Fruit fly (Drosophila melanogaster) whole organism, embryonic: ENCODE data around the gene dsf.

Experiments used
- ATbp ChIP-seq: fragments of 200-800 bp; sonication (Bioruptor generic); optimal IDR thresholded peaks from 2 replicates; lab custom pipeline; 2017; ENCODE audit warnings: missing biosample characterization, mild to moderate bottlenecking, missing genetic modification characterization, missing genetic modification reagents
- CG1024 ChIP-seq: fragments of 200-800 bp; sonication (Bioruptor generic); IDR thresholded peaks from 2 replicates; pipeline ENCODE4 v1.3.6; 2022; ENCODE audit warnings: missing biosample characterization, missing genetic modification characterization
- CG11093 ChIP-seq: fragments of 200-800 bp; sonication (Bioruptor generic); IDR thresholded peaks from 3 replicates; pipeline ENCODE4 v1.3.6; 2022; ENCODE audit warnings: missing biosample characterization, missing genetic modification characterization
- CG11504 ChIP-seq: fragments of 200-800 bp; sonication (Bioruptor generic); optimal IDR thresholded peaks from 3 replicates; lab custom pipeline; 2019; ENCODE audit warnings: missing biosample characterization, mild to moderate bottlenecking, missing genetic modification characterization, moderate library complexity
- CG12744 ChIP-seq: fragments of 200-800 bp; sonication (Bioruptor generic); optimal IDR thresholded peaks from 2 replicates; lab custom pipeline; 2016; ENCODE audit warnings: missing biosample characterization, missing genetic modification characterization
- CG13424 ChIP-seq: fragments of 200-800 bp; sonication (Bioruptor generic); optimal IDR thresholded peaks from 2 replicates; lab custom pipeline; 2019; ENCODE audit warnings: missing biosample characterization, mild to moderate bottlenecking, missing genetic modification characterization, moderate library complexity
- CG13624 ChIP-seq: fragments of 200-800 bp; sonication (Bioruptor generic); optimal IDR thresholded peaks from 2 replicates; lab custom pipeline; 2016; ENCODE audit warnings: missing biosample characterization, missing genetic modification characterization
- CG13894 ChIP-seq: fragments of 200-800 bp; sonication (Bioruptor generic); optimal IDR thresholded peaks from 3 replicates; lab custom pipeline; 2018; ENCODE audit warnings: missing biosample characterization, mild to moderate bottlenecking, missing genetic modification characterization, moderate library complexity
- CG18599 ChIP-seq: fragments of 200-800 bp; sonication (Bioruptor generic); optimal IDR thresholded peaks from 3 replicates; lab custom pipeline; 2017; ENCODE audit warnings: missing biosample characterization, missing genetic modification characterization, mild to moderate bottlenecking, moderate library complexity, missing genetic modification reagents
- CG31224 ChIP-seq: fragments of 200-800 bp; sonication (Bioruptor generic); IDR thresholded peaks from 2 replicates; pipeline ENCODE4 v1.3.6; 2022; ENCODE audit warnings: missing biosample characterization, missing genetic modification characterization
- CG33557 ChIP-seq: fragments of 200-800 bp; sonication (Bioruptor generic); optimal IDR thresholded peaks from 2 replicates; lab custom pipeline; 2019; ENCODE audit warnings: missing biosample characterization, mild to moderate bottlenecking, missing genetic modification characterization, moderate library complexity
- CG34224 ChIP-seq: fragments of 200-800 bp; sonication (Bioruptor generic); IDR thresholded peaks from 3 replicates; pipeline ENCODE4 v1.3.6; 2022; ENCODE audit warnings: missing biosample characterization, missing genetic modification characterization; ENCODE audit not compliant: partially characterized antibody
- CG3995 ChIP-seq: fragments of 200-800 bp; sonication (Bioruptor generic); optimal IDR thresholded peaks from 3 replicates; lab custom pipeline; 2016; ENCODE audit warnings: missing biosample characterization, missing genetic modification characterization
- CG4282 ChIP-seq: fragments of 200-800 bp; sonication (Bioruptor generic); optimal IDR thresholded peaks from 2 replicates; lab custom pipeline; 2016; ENCODE audit warnings: missing biosample characterization, missing genetic modification characterization
- CG6254 ChIP-seq: fragments of 200-800 bp; sonication (Bioruptor generic); optimal IDR thresholded peaks from 3 replicates; lab custom pipeline; 2017; ENCODE audit warnings: mild to moderate bottlenecking, missing biosample characterization, missing genetic modification reagents, missing genetic modification characterization
- CG6854 ChIP-seq: fragments of 200-800 bp; sonication (Bioruptor generic); optimal IDR thresholded peaks from 3 replicates; lab custom pipeline; 2017; ENCODE audit warnings: missing biosample characterization, mild to moderate bottlenecking, missing genetic modification characterization
- CG7372 ChIP-seq: fragments of 200-800 bp; sonication (Bioruptor generic); IDR thresholded peaks from 2 replicates; pipeline ENCODE4 v1.3.6; 2022; ENCODE audit warnings: missing biosample characterization, missing genetic modification characterization
- CG7786 ChIP-seq: fragments of 200-800 bp; sonication (Bioruptor generic); optimal IDR thresholded peaks from 2 replicates; lab custom pipeline; 2016; ENCODE audit warnings: missing biosample characterization, missing genetic modification characterization
- CG7839 ChIP-seq: fragments of 200-800 bp; sonication (Bioruptor generic); optimal IDR thresholded peaks from 3 replicates; lab custom pipeline; 2018; ENCODE audit warnings: missing biosample characterization, mild to moderate bottlenecking, missing genetic modification characterization, moderate library complexity
- CG9215 ChIP-seq: fragments of 200-800 bp; sonication (Bioruptor generic); IDR thresholded peaks from 2 replicates; pipeline ENCODE4 v1.3.6; 2022; ENCODE audit warnings: missing biosample characterization, missing genetic modification characterization
- D ChIP-seq, 2 experiments: fragments of 200-800 bp in 1 of 2; fragments of >200 bp in 1 of 2; sonication (Bioruptor generic) in 1 of 2; optimal IDR thresholded peaks; 2 replicates in 1 of 2; 3 replicates in 1 of 2; lab custom pipeline; 2017; ENCODE audit warnings: mild to moderate bottlenecking in 1 of 2, missing biosample characterization in 1 of 2, missing genetic modification characterization in 1 of 2, missing genetic modification reagents in 1 of 2
- Dref ChIP-seq: fragments of 200-800 bp; sonication (Bioruptor generic); IDR thresholded peaks from 2 replicates; pipeline ENCODE4 v1.3.6; 2022; ENCODE audit warnings: missing biosample characterization, missing genetic modification characterization
- Ets97D ChIP-seq: fragments of 200-800 bp; sonication (Bioruptor generic); optimal IDR thresholded peaks from 3 replicates; lab custom pipeline; 2016; ENCODE audit warnings: missing biosample characterization, missing genetic modification characterization
- HHEX ChIP-seq: fragments of 200-800 bp; sonication (Bioruptor generic); optimal IDR thresholded peaks from 3 replicates; lab custom pipeline; 2017; ENCODE audit warnings: missing biosample characterization, mild to moderate bottlenecking, missing genetic modification characterization, missing genetic modification reagents
- HLHmδ ChIP-seq: fragments of 200-800 bp; sonication (Bioruptor generic); optimal IDR thresholded peaks from 2 replicates; lab custom pipeline; 2018; ENCODE audit warnings: missing biosample characterization, mild to moderate bottlenecking, missing genetic modification characterization, moderate library complexity
- HmgZ ChIP-seq: fragments of 200-800 bp; sonication (Bioruptor generic); optimal IDR thresholded peaks from 2 replicates; lab custom pipeline; 2018; ENCODE audit warnings: missing biosample characterization, mild to moderate bottlenecking, missing genetic modification characterization
- Hr51 ChIP-seq, 2 experiments: fragments of 200-800 bp; sonication (Bioruptor generic); optimal IDR thresholded peaks; 2 replicates in 1 of 2; 3 replicates in 1 of 2; lab custom pipeline; 2016 to 2018; ENCODE audit warnings: missing biosample characterization in 2 of 2, missing genetic modification characterization in 2 of 2, mild to moderate bottlenecking in 1 of 2, moderate library complexity in 1 of 2
- Myb ChIP-seq: fragments of 200-800 bp; sonication (Bioruptor generic); optimal IDR thresholded peaks from 2 replicates; lab custom pipeline; 2016; ENCODE audit warnings: missing biosample characterization, missing genetic modification characterization
- NC2α ChIP-seq: fragments of 200-800 bp; sonication (Bioruptor generic); optimal IDR thresholded peaks from 2 replicates; lab custom pipeline; 2016; ENCODE audit warnings: missing biosample characterization, missing genetic modification characterization
- NK7.1 ChIP-seq: fragments of 200-800 bp; sonication (Bioruptor generic); optimal IDR thresholded peaks from 3 replicates; lab custom pipeline; 2016; ENCODE audit warnings: missing biosample characterization, missing genetic modification characterization
- Nf-YC ChIP-seq: fragments of 200-800 bp; optimal IDR thresholded peaks from 3 replicates; lab custom pipeline; 2019; ENCODE audit warnings: missing biosample characterization, mild to moderate bottlenecking, missing genetic modification characterization, moderate library complexity
- Oli ChIP-seq: fragments of 200-800 bp; sonication (Bioruptor generic); optimal IDR thresholded peaks from 2 replicates; lab custom pipeline; 2018; ENCODE audit warnings: missing biosample characterization, mild to moderate bottlenecking, missing genetic modification characterization, moderate library complexity
- Pdp1 ChIP-seq, 2 experiments: fragments of 200-800 bp; sonication (Bioruptor generic); optimal IDR thresholded peaks; 3 replicates each; lab custom pipeline; 2016; ENCODE audit warnings: missing biosample characterization in 2 of 2, missing genetic modification characterization in 2 of 2, mild to moderate bottlenecking in 1 of 2, moderate library complexity in 1 of 2
- Sry-β ChIP-seq: fragments of 200-800 bp; sonication (Bioruptor generic); optimal IDR thresholded peaks from 2 replicates; lab custom pipeline; 2018; ENCODE audit warnings: missing biosample characterization, mild to moderate bottlenecking, missing genetic modification characterization, moderate library complexity
- Sry-δ ChIP-seq: fragments of 200-800 bp; sonication (Bioruptor generic); optimal IDR thresholded peaks from 2 replicates; lab custom pipeline; 2016; ENCODE audit warnings: missing biosample characterization, missing genetic modification characterization
- Tbp ChIP-seq: fragments of >200 bp; optimal IDR thresholded peaks from 2 replicates; lab custom pipeline; 2018; ENCODE audit warnings: missing biosample characterization, missing genetic modification characterization
- Xbp1 ChIP-seq: fragments of 200-800 bp; sonication (Bioruptor generic); optimal IDR thresholded peaks from 3 replicates; lab custom pipeline; 2016; ENCODE audit warnings: missing biosample characterization, mild to moderate bottlenecking, missing genetic modification characterization
- amos ChIP-seq: fragments of 200-800 bp; sonication (Bioruptor generic); IDR thresholded peaks from 2 replicates; pipeline ENCODE4 v1.3.6; 2022; ENCODE audit warnings: missing biosample characterization, missing genetic modification characterization; ENCODE audit not compliant: partially characterized antibody
- btn ChIP-seq: fragments of 200-800 bp; sonication (Bioruptor generic); optimal IDR thresholded peaks from 2 replicates; lab custom pipeline; 2016; ENCODE audit warnings: missing biosample characterization, missing genetic modification characterization
- chm ChIP-seq: fragments of 200-800 bp; sonication (Bioruptor generic); IDR thresholded peaks from 2 replicates; pipeline ENCODE4 v1.3.6; 2022; ENCODE audit warnings: missing biosample characterization, missing genetic modification characterization
- croc ChIP-seq: fragments of 200-800 bp; sonication (Bioruptor generic); conservative IDR thresholded peaks from 3 replicates; pipeline ENCODE4 v1.3.6; 2022; ENCODE audit warnings: missing biosample characterization, missing genetic modification characterization
- fd96Cb ChIP-seq: fragments of 200-800 bp; sonication (Bioruptor generic); optimal IDR thresholded peaks from 2 replicates; lab custom pipeline; 2018; ENCODE audit warnings: missing biosample characterization, mild to moderate bottlenecking, missing genetic modification characterization, moderate library complexity
- her ChIP-seq: fragments of 200-800 bp; sonication (Bioruptor generic); optimal IDR thresholded peaks from 2 replicates; lab custom pipeline; 2016; ENCODE audit warnings: missing biosample characterization, missing genetic modification characterization
- pan ChIP-seq, 4 experiments: fragments of >200 bp in 3 of 4; fragments of 200-800 bp in 1 of 4; sonication (Bioruptor generic) in 1 of 4; optimal IDR thresholded peaks in 3 of 4; IDR thresholded peaks in 1 of 4; 2 replicates each; pipeline versions ENCODE4 v1.3.6 to Lab custom; 2017 to 2022; ENCODE audit warnings: missing biosample characterization in 2 of 4, missing genetic modification characterization in 2 of 4, mixed read lengths in 1 of 4
- pros ChIP-seq: fragments of 200-800 bp; sonication (Bioruptor generic); optimal IDR thresholded peaks from 3 replicates; lab custom pipeline; 2019; ENCODE audit warnings: missing biosample characterization, mild to moderate bottlenecking, missing genetic modification characterization, moderate library complexity
- shn ChIP-seq: fragments of 200-800 bp; sonication (Bioruptor generic); optimal IDR thresholded peaks from 3 replicates; lab custom pipeline; 2016; ENCODE audit warnings: missing biosample characterization, missing genetic modification characterization
- stwl ChIP-seq: fragments of 200-800 bp; sonication (Bioruptor generic); optimal IDR thresholded peaks from 3 replicates; lab custom pipeline; 2018; ENCODE audit warnings: missing biosample characterization, mild to moderate bottlenecking, missing genetic modification characterization, moderate library complexity
- unc-4 ChIP-seq: fragments of 200-800 bp; sonication (Bioruptor generic); IDR thresholded peaks from 2 replicates; pipeline ENCODE4 v1.3.6; 2022; ENCODE audit warnings: missing biosample characterization, missing genetic modification characterization; ENCODE audit not compliant: partially characterized antibody

The dsf gene

DNA sequence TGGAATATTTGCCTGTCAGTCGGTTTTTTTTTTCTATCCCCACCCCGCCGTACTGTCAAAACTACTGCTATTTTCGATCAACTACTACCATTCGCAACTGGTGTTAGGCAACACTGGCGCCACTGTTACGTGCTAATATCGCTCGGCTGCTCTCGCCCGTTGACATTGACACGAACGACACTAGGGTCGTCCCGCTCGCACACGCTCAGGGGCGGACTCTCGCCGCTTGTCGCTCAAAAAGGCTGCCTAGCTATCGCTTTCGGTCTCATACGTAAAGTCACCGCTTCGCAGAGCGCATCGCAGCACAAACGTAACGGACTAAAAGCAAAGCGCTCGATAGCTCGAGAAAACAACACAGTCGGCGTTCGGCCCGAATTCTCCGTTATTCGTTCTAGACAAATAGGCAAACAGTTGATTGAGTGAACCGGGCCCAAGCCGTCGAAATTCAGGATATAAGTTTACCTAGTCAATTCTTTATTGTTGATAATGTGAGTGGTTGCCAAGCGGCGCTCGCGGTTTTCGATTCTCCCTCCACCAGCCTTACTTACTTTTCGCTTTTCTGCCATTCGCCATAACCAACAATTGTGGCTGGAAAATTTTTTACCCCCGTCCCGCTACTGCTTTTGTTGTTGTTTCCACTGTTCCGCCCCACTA is 56.7 kb downstream of the dsf start (continued):
- TF ChIP-seq Sry-β (GFP tag; lab: Kevin White, UChicago): no peak
- peak; percentile 26 for TF ChIP-seq Xbp1 (GFP tag; lab: Kevin White, UChicago)
- TF ChIP-seq NK7.1 (GFP tag; lab: Kevin White, UChicago): peak; percentile 33
- TF ChIP-seq Nf-YC (tag; lab: Kevin White, UChicago): peak; percentile 89
- peak in 1 of 2 experiments; percentile 98 for TF ChIP-seq Pdp1 (GFP tag; optimal IDR thresholded peaks at IDR 0.05; lab: Kevin White, UChicago)
- peak; percentile 4 for TF ChIP-seq Oli
- no peak for TF ChIP-seq btn (GFP tag; lab: Kevin White, UChicago)
- TF ChIP-seq CG1024 (GFP tag; lab: Robert Waterston, UW): no peak
- TF ChIP-seq ATbp (GFP tag; lab: Kevin White, UChicago): no peak
- TF ChIP-seq CG12744 (GFP tag; lab: Kevin White, UChicago): peak; percentile 20
- no peak for TF ChIP-seq CG7372 (GFP tag; lab: Robert Waterston, UW)
- peak; percentile 91 for TF ChIP-seq CG3995 (GFP tag; lab: Kevin White, UChicago)
- TF ChIP-seq CG13624 (GFP tag; lab: Kevin White, UChicago): peak; percentile 53
- TF ChIP-seq CG34224 (GFP tag; lab: Robert Waterston, UW): no peak
- TF ChIP-seq CG13894 (tag; lab: Kevin White, UChicago): peak; percentile 68
- TF ChIP-seq HHEX (GFP tag; lab: Kevin White, UChicago): no peak
- TF ChIP-seq CG13424 (tag; lab: Kevin White, UChicago): peak; percentile 31
- peak; percentile 78 for TF ChIP-seq HmgZ (tag; lab: Kevin White, UChicago)
- peak in 1 of 2 experiments; percentile 23 for TF ChIP-seq Hr51 (GFP tag; optimal IDR thresholded peaks at IDR 0.05; lab: Kevin White, UChicago)
- no peak for TF ChIP-seq Dref
- TF ChIP-seq CG11093 (GFP tag; lab: Robert Waterston, UW): no peak
- TF ChIP-seq croc (GFP tag; lab: Robert Waterston, UW): no peak
- peak; percentile 14 for TF ChIP-seq pros
- peak; percentile 20 for TF ChIP-seq CG7839
- TF ChIP-seq Myb (GFP tag; lab: Kevin White, UChicago): peak; percentile 41
- TF ChIP-seq shn (GFP tag; lab: Kevin White, UChicago): no peak
- TF ChIP-seq CG4282 (GFP tag; lab: Kevin White, UChicago): peak; percentile 11
- no peak for TF ChIP-seq CG6254
- TF ChIP-seq CG7786 (GFP tag; lab: Kevin White, UChicago): peak; percentile 11
- no peak for TF ChIP-seq chm (GFP tag; lab: Robert Waterston, UW)
- TF ChIP-seq CG11504 (tag; lab: Kevin White, UChicago): peak; percentile 33
- peak; percentile 2 for TF ChIP-seq CG6854 (GFP tag; lab: Kevin White, UChicago)
- peak; percentile 41 for TF ChIP-seq her (GFP tag; lab: Kevin White, UChicago)
- TF ChIP-seq NC2α (GFP tag; lab: Kevin White, UChicago): no peak
- TF ChIP-seq CG18599 (GFP tag; lab: Kevin White, UChicago): peak; percentile 51
- TF ChIP-seq stwl (tag; lab: Kevin White, UChicago): peak; percentile 51
- no peak for TF ChIP-seq D (optimal IDR thresholded peaks at IDR 0.05; lab: Kevin White, UChicago)
- TF ChIP-seq D (GFP tag; optimal IDR thresholded peaks at IDR 0.05; lab: Kevin White, UChicago): no peak
- no peak for TF ChIP-seq CG9215 (GFP tag; lab: Robert Waterston, UW)
- no peak for TF ChIP-seq CG31224
- no peak for TF ChIP-seq amos
- peak; percentile 44 for TF ChIP-seq HLHmδ (GFP tag; lab: Kevin White, UChicago)
- peak; percentile 3 for TF ChIP-seq Ets97D
- no peak for TF ChIP-seq fd96Cb (tag; lab: Kevin White, UChicago)
- peak; percentile 38 for TF ChIP-seq CG33557 (GFP tag; lab: Kevin White, UChicago)
- peak; percentile 34 for TF ChIP-seq Sry-δ (GFP tag; lab: Kevin White, UChicago)
- no peak for TF ChIP-seq Tbp (GFP tag; lab: Kevin White, UChicago)
- no peak for TF ChIP-seq pan (optimal IDR thresholded peaks at IDR 0.05; lab: Kevin White, UChicago)
- TF ChIP-seq pan (GFP tag; optimal IDR thresholded peaks at IDR 0.05 in 1 of 2, IDR thresholded peaks at IDR 0.05 in 1 of 2): no peak
- TF ChIP-seq unc-4: no peak
